Worm (Caenorhabditis elegans) whole organism, late embryonic: ENCODE data around the gene B0302.5.

Experiments
- ama-1 ChIP-seq: fragments of 150-350 bp; optimal IDR thresholded peaks from 2 replicates; lab custom pipeline; 2014
- ceh-22 ChIP-seq: sonication (generic microtip); optimal IDR thresholded peaks from 2 replicates; lab custom pipeline; 2017; ENCODE audit warnings: missing biosample characterization, missing genetic modification characterization
- ceh-9 ChIP-seq: sonication (generic microtip); optimal IDR thresholded peaks from 2 replicates; lab custom pipeline; 2016; ENCODE audit warnings: mild to moderate bottlenecking, missing genetic modification characterization, inconsistent platforms, missing compliant biosample characterization
- fkh-10 ChIP-seq: fragments of 150-350 bp; optimal IDR thresholded peaks from 2 replicates; lab custom pipeline; 2014; ENCODE audit warnings: missing biosample characterization, missing genetic modification reagents, missing genetic modification characterization
- fkh-6 ChIP-seq: sonication (generic microtip); optimal IDR thresholded peaks from 2 replicates; lab custom pipeline; 2016; ENCODE audit warnings: missing genetic modification characterization, missing compliant biosample characterization
- lim-6 ChIP-seq: sonication (generic microtip); optimal IDR thresholded peaks from 2 replicates; lab custom pipeline; 2016; ENCODE audit warnings: missing genetic modification characterization, missing compliant biosample characterization
- nhr-232 ChIP-seq: sonication (generic microtip); optimal IDR thresholded peaks from 2 replicates; lab custom pipeline; 2016; ENCODE audit warnings: missing genetic modification characterization, missing compliant biosample characterization
- pha-4 ChIP-seq: fragments of 150-350 bp; optimal IDR thresholded peaks from 2 replicates; lab custom pipeline; 2018; ENCODE audit warnings: missing biosample characterization, missing genetic modification reagents, missing genetic modification characterization
- rnt-1 ChIP-seq: sonication (generic microtip); optimal IDR thresholded peaks from 2 replicates; lab custom pipeline; 2016; ENCODE audit warnings: missing genetic modification characterization, missing compliant biosample characterization
- sox-4 ChIP-seq: sonication (generic microtip); optimal IDR thresholded peaks from 2 replicates; lab custom pipeline; 2017; ENCODE audit warnings: mild to moderate bottlenecking, missing genetic modification characterization, inconsistent platforms, missing compliant biosample characterization

ce11 chrX:17235749-17236561, 41.0 kb upstream of the B0302.5 start, which contains the start of gene dhs-30:
- TF ChIP-seq lim-6 (tag; lab: Kevin White, UChicago) (no peak), ceh-22 (tag; lab: Kevin White, UChicago) (no peak), ceh-9 (tag; lab: Kevin White, UChicago) (no peak), rnt-1 (tag; lab: Kevin White, UChicago) (no peak), fkh-6 (tag; lab: Kevin White, UChicago) (no peak), fkh-10 (no peak), ama-1 (no peak), sox-4 (tag; lab: Kevin White, UChicago) (no peak), pha-4 (tag; lab: Kevin White, UChicago) (no peak), nhr-232 (tag; lab: Kevin White, UChicago) (no peak)
